Fruit fly (Drosophila melanogaster): Measurements from ENCODE around the gene Arl4.

DNA sequence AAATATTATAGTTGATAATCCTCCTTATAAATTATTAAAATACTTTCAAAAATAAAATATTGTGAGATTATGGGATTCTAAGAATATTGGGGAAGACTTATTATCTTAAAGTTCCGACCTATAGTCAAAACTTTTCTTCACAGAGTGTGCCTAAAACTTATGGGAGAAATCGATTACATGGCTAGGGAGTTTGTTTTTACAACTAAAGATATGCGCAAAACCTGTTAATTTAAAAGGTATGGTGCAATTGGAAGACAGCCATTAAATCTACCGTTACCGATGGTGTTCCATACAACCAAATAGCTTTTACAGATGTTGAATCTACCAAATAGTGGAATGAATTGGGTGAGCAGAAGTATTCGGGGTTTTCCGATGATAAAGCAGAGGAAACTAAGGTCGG lies 3.9 kb downstream of the Arl4 start, which contains the start of gene CG33978:
- no peak for TF ChIP-seq pad (GFP tag; optimal IDR thresholded peaks at IDR 0.05)
- TF ChIP-seq CG5204 (GFP tag; optimal IDR thresholded peaks at IDR 0.05), result no peak
- no peak for TF ChIP-seq cnc (optimal IDR thresholded peaks at IDR 0.05)
- TF ChIP-seq cic (GFP tag; optimal IDR thresholded peaks at IDR 0.05), result no peak
- no peak for TF ChIP-seq ovo (GFP tag; optimal IDR thresholded peaks at IDR 0.05)
- no peak for TF ChIP-seq kay (GFP tag; ENCODE audit: borderline replicate concordance)
- no peak for TF ChIP-seq Clk (GFP tag; optimal IDR thresholded peaks at IDR 0.05)
- no peak for TF ChIP-seq bab1 (GFP tag; optimal IDR thresholded peaks at IDR 0.05)
- TF ChIP-seq CG12768 (GFP tag; optimal IDR thresholded peaks at IDR 0.05), result no peak
- no peak for TF ChIP-seq CG11617 (GFP tag; optimal IDR thresholded peaks at IDR 0.05)
- TF ChIP-seq Crg-1 (GFP tag; optimal IDR thresholded peaks at IDR 0.05), result no peak
- no peak for TF ChIP-seq CG7101 (tag; optimal IDR thresholded peaks at IDR 0.05)
- no peak for TF ChIP-seq CG1620 (GFP tag; optimal IDR thresholded peaks at IDR 0.05)
- TF ChIP-seq CG7045 (GFP tag; optimal IDR thresholded peaks at IDR 0.05), result no peak

All from whole organism, adult.